Worm (Caenorhabditis elegans) whole organism, L2 larva: Measurements from ENCODE around the gene Y37E11B.6.

Experiments
- nhr-237 ChIP-seq: fragments of 150-350 bp; optimal IDR thresholded peaks from 2 replicates; lab custom pipeline; 2014; ENCODE audit warnings: missing biosample characterization, missing genetic modification characterization
- skn-1 ChIP-seq: sonication (generic microtip); optimal IDR thresholded peaks from 2 replicates; lab custom pipeline; 2017; ENCODE audit warnings: missing biosample characterization, missing genetic modification characterization
- sma-3 ChIP-seq: sonication (generic microtip); optimal IDR thresholded peaks from 2 replicates; lab custom pipeline; 2016; ENCODE audit warnings: missing genetic modification reagents, missing genetic modification characterization, missing compliant biosample characterization

ce11 chrIV:3552933-3553332, 46.2 kb downstream of the Y37E11B.6 start:
- TF ChIP-seq sma-3 (no peak), nhr-237 (tag; lab: Kevin White, UChicago) (no peak), skn-1 (tag; lab: Kevin White, UChicago) (no peak)
